Worm (Caenorhabditis elegans) whole organism, L4 larva: ENCODE results near the gene tig-3.

Source experiments
- F37D6.2 ChIP-seq: sonication (generic microtip); optimal IDR thresholded peaks from 2 replicates; lab custom pipeline; 2016; ENCODE audit warnings: mild to moderate bottlenecking, missing genetic modification characterization, missing compliant biosample characterization
- Y48G9A.11 ChIP-seq: fragments of 200-800 bp; sonication (Bioruptor generic); IDR thresholded peaks from 2 replicates; pipeline ENCODE4 v1.3.6; 2022; ENCODE audit warnings: missing genetic modification reagents, missing genetic modification characterization, missing compliant biosample characterization
- ama-1 ChIP-seq: fragments of 150-350 bp; optimal IDR thresholded peaks from 2 replicates; lab custom pipeline; 2014; ENCODE audit warnings: inconsistent platforms, mixed read lengths
- duxl-1 ChIP-seq: sonication (generic microtip); optimal IDR thresholded peaks from 2 replicates; lab custom pipeline; 2016; ENCODE audit warnings: mild to moderate bottlenecking, missing genetic modification characterization, moderate library complexity, missing compliant biosample characterization; ENCODE audit not compliant: poor library complexity
- fkh-10 ChIP-seq: fragments of 150-350 bp; optimal IDR thresholded peaks from 2 replicates; lab custom pipeline; 2014; ENCODE audit warnings: missing biosample characterization, missing genetic modification reagents, missing genetic modification characterization
- hlh-11 ChIP-seq: fragments of 200-800 bp; sonication (Bioruptor generic); optimal IDR thresholded peaks from 2 replicates; lab custom pipeline; 2018; ENCODE audit warnings: mild to moderate bottlenecking, missing genetic modification characterization, missing compliant biosample characterization
- jun-1 ChIP-seq: fragments of 150-350 bp; optimal IDR thresholded peaks from 2 replicates; lab custom pipeline; 2014; ENCODE audit warnings: missing biosample characterization, missing genetic modification reagents, missing genetic modification characterization
- nhr-111 ChIP-seq: fragments of 200-800 bp; sonication (Bioruptor generic); optimal IDR thresholded peaks from 2 replicates; lab custom pipeline; 2018; ENCODE audit warnings: mild to moderate bottlenecking, missing genetic modification characterization, missing compliant biosample characterization
- nhr-237 ChIP-seq: sonication (generic microtip); optimal IDR thresholded peaks from 2 replicates; lab custom pipeline; 2017; ENCODE audit warnings: missing biosample characterization, missing genetic modification characterization
- nhr-76 ChIP-seq: fragments of 150-350 bp; optimal IDR thresholded peaks from 2 replicates; lab custom pipeline; 2014; ENCODE audit warnings: missing biosample characterization, missing genetic modification characterization
- pha-4 ChIP-seq, 2 experiments: fragments of 150-350 bp in 1 of 2; fragments of 200-800 bp in 1 of 2; sonication (Bioruptor generic) in 1 of 2; IDR thresholded peaks in 1 of 2; optimal IDR thresholded peaks in 1 of 2; 2 replicates each; pipeline versions ENCODE4 v1.3.6 to Lab custom; 2014 to 2022; ENCODE audit warnings: missing genetic modification characterization in 2 of 2, missing genetic modification reagents in 2 of 2, missing biosample characterization in 1 of 2, missing compliant biosample characterization in 1 of 2
- unc-39 ChIP-seq: sonication (generic microtip); optimal IDR thresholded peaks from 2 replicates; lab custom pipeline; 2017; ENCODE audit warnings: missing biosample characterization, missing genetic modification characterization

DNA sequence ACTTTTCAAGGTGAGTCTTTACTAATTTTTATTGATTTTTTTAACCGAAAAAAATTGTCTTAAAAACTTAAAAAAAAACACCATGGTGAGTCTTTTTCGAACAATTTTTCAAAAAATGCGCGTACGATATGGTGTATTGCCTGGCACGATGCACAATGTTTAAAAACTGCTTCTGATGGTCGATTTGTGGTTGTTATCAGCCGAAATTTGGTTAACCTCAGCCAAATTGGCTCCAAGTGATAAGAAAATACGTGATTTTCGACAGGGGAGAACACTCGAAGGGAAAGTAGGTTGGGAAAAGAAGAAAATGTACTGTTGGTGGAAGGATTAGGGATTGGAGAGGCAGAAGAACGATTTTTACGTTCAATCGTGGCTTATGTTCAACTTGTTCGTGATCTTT, 44.0 kb downstream of the tig-3 start:
- TF ChIP-seq nhr-111 (no peak), pha-4 (GFP tag; IDR thresholded peaks at IDR 0.05; lab: Robert Waterston, UW) (no peak), pha-4 (tag; optimal IDR thresholded peaks at IDR 0.05; lab: Kevin White, UChicago) (no peak), fkh-10 (GFP tag; lab: Kevin White, UChicago) (no peak), nhr-76 (tag; lab: Kevin White, UChicago) (no peak), hlh-11 (tag; lab: Kevin White, UChicago) (peak; percentile 48), jun-1 (tag; lab: Kevin White, UChicago) (no peak), ama-1 (lab: Kevin White, UChicago) (no peak), duxl-1 (tag; lab: Kevin White, UChicago) (no peak), unc-39 (no peak), Y48G9A.11 (GFP tag; lab: Robert Waterston, UW) (no peak), nhr-237 (tag; lab: Kevin White, UChicago) (no peak), F37D6.2 (tag; lab: Kevin White, UChicago) (no peak)
